Fruit fly (Drosophila melanogaster): ENCODE measurements around the gene TP53INP.

Gene TP53INP

DNA sequence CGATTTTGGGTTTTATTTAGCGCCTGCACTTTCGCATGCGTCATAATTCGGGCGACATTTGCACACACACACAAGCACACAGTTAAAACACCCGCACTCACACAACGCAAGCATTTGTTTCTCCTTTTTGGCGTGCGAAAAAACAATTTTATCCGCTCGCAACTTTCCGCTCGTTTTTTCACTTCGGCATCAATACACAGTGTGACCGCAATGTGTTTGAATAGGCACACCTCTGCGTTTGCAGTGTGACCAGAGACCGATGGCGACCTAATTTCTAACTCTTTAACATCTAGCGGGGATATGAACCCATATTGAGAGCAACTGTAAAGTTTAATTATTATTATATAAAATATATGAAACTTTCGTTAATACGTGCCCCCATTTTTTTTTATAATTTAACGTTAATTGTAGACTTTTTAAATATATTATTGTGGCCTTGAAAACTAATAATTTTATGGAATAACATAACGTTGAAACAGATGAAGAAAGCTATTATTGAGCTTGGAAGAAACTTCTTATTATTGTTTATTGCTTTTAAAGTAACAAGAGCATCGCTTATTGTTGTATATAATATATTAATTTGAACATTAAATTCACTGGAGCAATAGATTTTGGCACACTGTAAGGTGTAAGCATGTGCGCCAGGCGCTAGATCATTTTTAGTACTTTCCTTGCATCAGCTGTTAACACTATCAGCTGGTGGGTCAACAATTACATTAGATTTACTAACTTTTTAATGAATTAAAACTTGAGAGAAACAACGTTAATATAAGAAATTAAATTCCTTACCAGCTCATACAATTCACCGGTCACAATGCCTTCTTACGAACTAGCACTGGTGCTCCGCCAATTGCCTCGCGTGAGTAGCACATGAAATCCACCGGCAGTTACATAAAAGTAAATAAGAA lies 42.6 kb upstream of the TP53INP start, which contains the start of the genes Cip4 and mRpS6 (continued):
- no peak for TF ChIP-seq Dfd (GFP tag; optimal IDR thresholded peaks at IDR 0.05)
- no peak for TF ChIP-seq CG8290 (GFP tag; optimal IDR thresholded peaks at IDR 0.05)
- peak in 1 of 2 experiments; percentile 75 for TF ChIP-seq CG8290 (tag; optimal IDR thresholded peaks at IDR 0.05)
- TF ChIP-seq croc (GFP tag; conservative IDR thresholded peaks at IDR 0.05): 0 out of 3 replicates have a peak, but pooled peaks have one; percentile 18
- TF ChIP-seq en (GFP tag; optimal IDR thresholded peaks at IDR 0.05): no peak
- TF ChIP-seq CG10959 (GFP tag; IDR thresholded peaks at IDR 0.05): no peak
- TF ChIP-seq ranshi (GFP tag; IDR thresholded peaks at IDR 0.05): 0 out of 2 replicates have a peak, but pooled peaks have one; percentile 41
- TF ChIP-seq kni (GFP tag; optimal IDR thresholded peaks at IDR 0.05): no peak
- peak; percentile 92 for TF ChIP-seq CG12391 (tag; optimal IDR thresholded peaks at IDR 0.05)
- no peak for TF ChIP-seq CG18476 (GFP tag; optimal IDR thresholded peaks at IDR 0.05)
- TF ChIP-seq CG12769 (tag; optimal IDR thresholded peaks at IDR 0.05): peak; percentile 42
- TF ChIP-seq CG1233 (GFP tag; optimal IDR thresholded peaks at IDR 0.05): peak; percentile 84
- no peak for TF ChIP-seq yki (optimal IDR thresholded peaks at IDR 0.05)
- TF ChIP-seq onecut (GFP tag; IDR thresholded peaks at IDR 0.05): peak; percentile 41; the same call in 1 of the 2 replicates
- peak; percentile 33 for TF ChIP-seq CG11723 (GFP tag; optimal IDR thresholded peaks at IDR 0.05)
- peak; percentile 69 for TF ChIP-seq CG13296 (GFP tag; optimal IDR thresholded peaks at IDR 0.05)
- TF ChIP-seq CG1647 (GFP tag; optimal IDR thresholded peaks at IDR 0.05): peak; percentile 38
- peak; percentile 49 for TF ChIP-seq Hand (GFP tag; optimal IDR thresholded peaks at IDR 0.05)
- peak; percentile 70; the same call in 1 of the 2 replicates for TF ChIP-seq HLH3B (GFP tag; IDR thresholded peaks at IDR 0.05)
- peak; percentile 37 for TF ChIP-seq CG18599 (GFP tag; optimal IDR thresholded peaks at IDR 0.05)
- no peak for TF ChIP-seq CG14667 (GFP tag; IDR thresholded peaks at IDR 0.05)
- TF ChIP-seq Stat92E (GFP tag; optimal IDR thresholded peaks at IDR 0.05): no peak
- TF ChIP-seq nom (GFP tag; optimal IDR thresholded peaks at IDR 0.05): peak; percentile 53
- peak; percentile 48; the same call in 1 of the 2 replicates for TF ChIP-seq ara (GFP tag; IDR thresholded peaks at IDR 0.05)
- TF ChIP-seq CG15479 (GFP tag; optimal IDR thresholded peaks at IDR 0.05): peak; percentile 51
- peak; percentile 12; the same call in 1 of the 3 replicates for TF ChIP-seq Opbp (GFP tag; IDR thresholded peaks at IDR 0.05; ENCODE audit: partially characterized antibody)
- TF ChIP-seq CG10654 (GFP tag; optimal IDR thresholded peaks at IDR 0.05): no peak
- no peak for TF ChIP-seq CG8359 (GFP tag; optimal IDR thresholded peaks at IDR 0.05; ENCODE audit: borderline replicate concordance)
- no peak for TF ChIP-seq CG4707 (GFP tag; optimal IDR thresholded peaks at IDR 0.05)
- TF ChIP-seq bab2 (GFP tag; optimal IDR thresholded peaks at IDR 0.05): peak; percentile 49
- TF ChIP-seq CG9876 (GFP tag; optimal IDR thresholded peaks at IDR 0.05): no peak
- TF ChIP-seq C15 (GFP tag; IDR thresholded peaks at IDR 0.05): 0 out of 3 replicates have a peak, but pooled peaks have one; percentile 55
- peak; percentile 48 for TF ChIP-seq CG6683 (GFP tag; optimal IDR thresholded peaks at IDR 0.05)
- TF ChIP-seq slou (GFP tag; optimal IDR thresholded peaks at IDR 0.05): peak; percentile 66
- TF ChIP-seq repo (GFP tag; optimal IDR thresholded peaks at IDR 0.05): no peak
- peak; percentile 81 for TF ChIP-seq CG15601 (tag; optimal IDR thresholded peaks at IDR 0.05)
- peak; percentile 63 for TF ChIP-seq CG6689 (GFP tag; IDR thresholded peaks at IDR 0.05)
- TF ChIP-seq psq (GFP tag; optimal IDR thresholded peaks at IDR 0.05): peak; percentile 46
- TF ChIP-seq CG8089 (GFP tag; optimal IDR thresholded peaks at IDR 0.05): no peak
- no peak; the same call in 1 of the 2 replicates for TF ChIP-seq Ravus (GFP tag; IDR thresholded peaks at IDR 0.05)
- TF ChIP-seq sc (optimal IDR thresholded peaks at IDR 0.05): no peak
- peak; percentile 69 for TF ChIP-seq sc (GFP tag; optimal IDR thresholded peaks at IDR 0.05)
- TF ChIP-seq jing (GFP tag; optimal IDR thresholded peaks at IDR 0.05): peak; percentile 19
- TF ChIP-seq CG8765 (GFP tag; IDR thresholded peaks at IDR 0.05): peak; percentile 66
- peak; percentile 64 for TF ChIP-seq Rx (GFP tag; IDR thresholded peaks at IDR 0.05)
- TF ChIP-seq CG34376 (GFP tag; optimal IDR thresholded peaks at IDR 0.05): peak; percentile 47
- peak; percentile 47 for TF ChIP-seq bcd (GFP tag; optimal IDR thresholded peaks at IDR 0.05)
- TF ChIP-seq CG9817 (tag; optimal IDR thresholded peaks at IDR 0.05): peak; percentile 86
- peak; percentile 85 for TF ChIP-seq CG11456 (GFP tag; IDR thresholded peaks at IDR 0.05)
